Worm (Caenorhabditis elegans) whole organism, mixed stage, embryonic: Measurements from ENCODE around the gene F57E7.2.
"Not testable (repeated sequence)": the region's sequence is repeated elsewhere in the genome, so short reads cannot be mapped to it uniquely, and the experiment has no call there.

Experiments
- M03D4.4 ChIP-seq: sonication (generic microtip); optimal IDR thresholded peaks from 2 replicates; lab custom pipeline; 2017; ENCODE audit warnings: mild to moderate bottlenecking, missing genetic modification characterization, missing compliant biosample characterization
- bed-3 ChIP-seq: fragments of 200-800 bp; sonication (Bioruptor generic); optimal IDR thresholded peaks from 3 replicates; lab custom pipeline; 2018; ENCODE audit warnings: mild to moderate bottlenecking, missing genetic modification characterization, moderate library complexity, missing compliant biosample characterization
- blmp-1 ChIP-seq: fragments of 150-350 bp; optimal IDR thresholded peaks from 2 replicates; lab custom pipeline; 2014; ENCODE audit warnings: missing biosample characterization, missing genetic modification characterization
- ceh-39 ChIP-seq: fragments of 150-350 bp; optimal IDR thresholded peaks from 2 replicates; lab custom pipeline; 2014; ENCODE audit warnings: missing biosample characterization, missing genetic modification characterization
- ceh-43 ChIP-seq: fragments of 200-800 bp; sonication (Bioruptor generic); optimal IDR thresholded peaks from 2 replicates; lab custom pipeline; 2018; ENCODE audit warnings: mild to moderate bottlenecking, missing genetic modification characterization, moderate library complexity, missing compliant biosample characterization
- ceh-83 ChIP-seq: fragments of 200-800 bp; sonication (Bioruptor generic); optimal IDR thresholded peaks from 2 replicates; lab custom pipeline; 2018; ENCODE audit warnings: mild to moderate bottlenecking, missing genetic modification characterization, missing compliant biosample characterization
- ces-1 ChIP-seq: fragments of 150-350 bp; optimal IDR thresholded peaks from 2 replicates; lab custom pipeline; 2014; ENCODE audit warnings: missing biosample characterization, missing genetic modification reagents, missing genetic modification characterization
- cnd-1 ChIP-seq: fragments of 200-800 bp; sonication (Bioruptor generic); optimal IDR thresholded peaks from 2 replicates; lab custom pipeline; 2018; ENCODE audit warnings: mild to moderate bottlenecking, missing genetic modification characterization, missing compliant biosample characterization
- drap-1 ChIP-seq: fragments of 200-800 bp; sonication (Bioruptor generic); optimal IDR thresholded peaks from 3 replicates; lab custom pipeline; 2018; ENCODE audit warnings: mild to moderate bottlenecking, missing genetic modification characterization, missing compliant biosample characterization
- flh-1 ChIP-seq: fragments of 200-800 bp; sonication (Bioruptor generic); optimal IDR thresholded peaks from 2 replicates; lab custom pipeline; 2018; ENCODE audit warnings: mild to moderate bottlenecking, missing genetic modification characterization, moderate library complexity, missing compliant biosample characterization
- ham-2 ChIP-seq: fragments of 200-800 bp; sonication (Bioruptor generic); optimal IDR thresholded peaks from 2 replicates; lab custom pipeline; 2018; ENCODE audit warnings: mild to moderate bottlenecking, missing genetic modification characterization, missing compliant biosample characterization
- hlh-1 ChIP-seq: fragments of 150-350 bp; optimal IDR thresholded peaks from 2 replicates; lab custom pipeline; 2014; ENCODE audit warnings: missing biosample characterization, missing genetic modification reagents, missing genetic modification characterization
- lin-13 ChIP-seq: fragments of 150-350 bp; optimal IDR thresholded peaks from 2 replicates; lab custom pipeline; 2014; ENCODE audit warnings: missing biosample characterization, missing genetic modification characterization
- lin-32 ChIP-seq: fragments of 200-800 bp; sonication (Bioruptor generic); optimal IDR thresholded peaks from 2 replicates; lab custom pipeline; 2018; ENCODE audit warnings: mild to moderate bottlenecking, missing genetic modification characterization, missing compliant biosample characterization
- lsy-2 ChIP-seq: fragments of 150-350 bp; optimal IDR thresholded peaks from 2 replicates; lab custom pipeline; 2014; ENCODE audit warnings: missing biosample characterization, missing genetic modification characterization
- mab-5 ChIP-seq: fragments of 150-350 bp; optimal IDR thresholded peaks from 2 replicates; lab custom pipeline; 2014; ENCODE audit warnings: missing biosample characterization, missing genetic modification characterization
- mep-1 ChIP-seq: fragments of 150-350 bp; optimal IDR thresholded peaks from 2 replicates; lab custom pipeline; 2017; ENCODE audit warnings: missing biosample characterization, missing genetic modification reagents, missing genetic modification characterization, inconsistent platforms
- mls-2 ChIP-seq: sonication (generic microtip); optimal IDR thresholded peaks from 2 replicates; lab custom pipeline; 2016; ENCODE audit warnings: mild to moderate bottlenecking, missing genetic modification characterization, moderate library complexity, missing compliant biosample characterization
- nhr-2 ChIP-seq: fragments of 150-350 bp; optimal IDR thresholded peaks from 2 replicates; lab custom pipeline; 2014; ENCODE audit warnings: missing biosample characterization, missing genetic modification characterization
- nhr-237 ChIP-seq: fragments of 150-350 bp; optimal IDR thresholded peaks from 2 replicates; lab custom pipeline; 2014; ENCODE audit warnings: missing biosample characterization, missing genetic modification characterization
- nhr-28 ChIP-seq: fragments of 150-350 bp; optimal IDR thresholded peaks from 2 replicates; lab custom pipeline; 2014; ENCODE audit warnings: missing biosample characterization, missing genetic modification characterization
- nhr-76 ChIP-seq: sonication (generic microtip); optimal IDR thresholded peaks from 2 replicates; lab custom pipeline; 2017; ENCODE audit warnings: missing biosample characterization, missing genetic modification characterization
- sem-2 ChIP-seq: fragments of 200-800 bp; sonication (Bioruptor generic); optimal IDR thresholded peaks from 2 replicates; lab custom pipeline; 2018; ENCODE audit warnings: mild to moderate bottlenecking, missing genetic modification characterization, missing compliant biosample characterization
- snpc-4 ChIP-seq: fragments of 150-350 bp; optimal IDR thresholded peaks from 2 replicates; lab custom pipeline; 2014; ENCODE audit warnings: missing biosample characterization, missing genetic modification characterization
- sptf-1 ChIP-seq: sonication (generic microtip); optimal IDR thresholded peaks from 2 replicates; lab custom pipeline; 2017; ENCODE audit warnings: mild to moderate bottlenecking, missing genetic modification characterization, moderate library complexity, missing compliant biosample characterization
- tbx-8 ChIP-seq: fragments of 200-800 bp; sonication (Bioruptor generic); optimal IDR thresholded peaks from 2 replicates; lab custom pipeline; 2018; ENCODE audit warnings: mild to moderate bottlenecking, missing genetic modification characterization, moderate library complexity, missing compliant biosample characterization
- unc-39 ChIP-seq: fragments of 150-350 bp; optimal IDR thresholded peaks from 2 replicates; lab custom pipeline; 2014; ENCODE audit warnings: missing biosample characterization, missing genetic modification characterization
- unc-62 ChIP-seq: fragments of 150-350 bp; optimal IDR thresholded peaks from 2 replicates; lab custom pipeline; 2014; ENCODE audit warnings: missing biosample characterization, missing genetic modification reagents, missing genetic modification characterization
- zip-8 ChIP-seq: fragments of 150-350 bp; optimal IDR thresholded peaks from 2 replicates; lab custom pipeline; 2014; ENCODE audit warnings: missing biosample characterization, missing genetic modification characterization
- ztf-11 ChIP-seq: fragments of 150-350 bp; optimal IDR thresholded peaks from 2 replicates; lab custom pipeline; 2014; ENCODE audit warnings: missing biosample characterization, missing genetic modification characterization

Gene F57E7.2

DNA sequence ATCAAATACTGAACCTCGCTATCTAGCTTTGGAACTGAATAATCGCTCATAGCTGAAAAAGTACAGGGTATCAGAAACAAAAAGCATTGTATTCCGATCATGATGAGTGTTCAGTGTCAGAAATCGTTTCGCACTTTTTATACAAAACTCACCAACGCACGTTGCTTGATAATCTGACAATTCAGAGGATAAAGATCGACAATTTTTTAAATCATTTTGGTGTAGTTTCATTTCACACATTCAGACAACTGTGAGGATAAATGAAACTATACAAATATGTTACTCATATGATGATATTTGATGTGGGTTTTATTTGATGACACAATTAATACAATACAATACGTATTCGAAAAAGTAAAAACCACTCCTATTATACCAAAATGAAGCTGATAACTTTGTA is at the start of gene F57E7.2:
TSS of gene F57E7.2 (minus strand) at position 101 of the 400 bp plus-strand sequence.
- no peak for TF ChIP-seq ceh-83
- no peak for TF ChIP-seq bed-3

- no peak for TF ChIP-seq lsy-2 (tag; lab: Kevin White, UChicago)
- no peak for TF ChIP-seq M03D4.4 (tag; lab: Kevin White, UChicago)
- no peak for TF ChIP-seq sem-2 (GFP tag; lab: Kevin White, UChicago)
- no peak for TF ChIP-seq snpc-4 (tag; lab: Kevin White, UChicago)
Observed at ce11 chrV:16527796-16528195, 44.9 kb upstream of the F57E7.2 start, which contains the start of gene F36D3.16. Gene F36D3.16 (plus strand): TSS chrV:16528096.

DNA sequence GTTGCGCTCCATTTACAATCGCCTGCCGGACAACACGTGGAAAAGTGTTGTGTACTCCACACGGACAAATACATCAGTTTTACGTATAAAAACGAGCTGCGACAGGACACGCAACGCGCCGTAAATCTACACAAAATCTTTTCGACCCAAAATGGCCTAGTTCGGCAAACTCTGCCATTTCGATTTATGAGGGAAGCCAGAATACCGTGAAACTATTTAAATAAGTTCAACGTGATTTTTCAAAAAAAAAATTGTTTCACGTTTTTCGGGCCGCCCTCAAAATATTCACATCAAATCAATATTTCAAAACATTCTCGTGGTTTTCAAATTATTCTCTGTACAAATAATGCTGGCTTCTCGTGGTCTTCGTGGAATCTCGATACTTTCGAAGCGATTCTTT is 43.9 kb upstream of the F57E7.2 start, which contains the start of gene F36D3.8:
TSS of gene F36D3.8 (plus strand) at position 301 of the 400 bp plus-strand sequence.
- no peak for TF ChIP-seq sptf-1 (tag; lab: Kevin White, UChicago)
- no peak for TF ChIP-seq tbx-8 (GFP tag; lab: Kevin White, UChicago)
- no peak for TF ChIP-seq ceh-83
- TF ChIP-seq mls-2 = no peak
- no peak for TF ChIP-seq nhr-237
- TF ChIP-seq lsy-2 (tag; lab: Kevin White, UChicago) = no peak
- TF ChIP-seq zip-8 = no peak
- no peak for TF ChIP-seq blmp-1 (tag; lab: Kevin White, UChicago)
- no peak for TF ChIP-seq nhr-28
- TF ChIP-seq bed-3 = no peak

DNA sequence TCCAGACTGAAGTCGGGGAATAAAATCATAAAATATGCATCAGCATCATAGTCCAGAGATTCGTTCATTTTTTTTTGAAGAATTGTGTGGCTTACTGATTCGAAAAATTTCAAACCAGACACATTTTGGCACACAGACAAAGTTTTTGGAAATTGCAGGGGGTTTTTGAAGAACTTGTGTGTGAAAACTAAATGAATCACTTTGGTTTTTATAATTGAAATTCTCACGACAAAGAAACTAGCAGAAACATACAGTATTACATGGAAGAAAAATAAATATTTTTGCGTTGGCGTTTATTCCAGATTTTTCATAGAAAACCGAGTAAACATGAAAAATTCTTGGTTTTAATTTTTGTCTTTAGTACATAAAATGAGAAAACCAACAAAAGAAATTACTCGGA is 39.3 kb upstream of the F57E7.2 start, which contains the start of gene srw-34:
TSS of gene srw-34 (minus strand) at position 101 of the 400 bp plus-strand sequence.
- no peak for TF ChIP-seq snpc-4 (tag; lab: Kevin White, UChicago)
- no peak for TF ChIP-seq tbx-8 (GFP tag; lab: Kevin White, UChicago)
- no peak for TF ChIP-seq sem-2 (GFP tag; lab: Kevin White, UChicago)
- TF ChIP-seq bed-3 = no peak
- TF ChIP-seq ces-1 = no peak
- TF ChIP-seq mab-5 (tag; lab: Kevin White, UChicago) = no peak
- no peak for TF ChIP-seq drap-1 (GFP tag; lab: Kevin White, UChicago)
- TF ChIP-seq ceh-39 (tag; lab: Kevin White, UChicago) = no peak

ce11 chrV:16517619-16518018 is 34.7 kb upstream of the F57E7.2 start, which contains the start of gene F36D3.4:
Gene F36D3.4 (minus strand): TSS chrV:16517719.
- TF ChIP-seq lin-32 = no peak

DNA sequence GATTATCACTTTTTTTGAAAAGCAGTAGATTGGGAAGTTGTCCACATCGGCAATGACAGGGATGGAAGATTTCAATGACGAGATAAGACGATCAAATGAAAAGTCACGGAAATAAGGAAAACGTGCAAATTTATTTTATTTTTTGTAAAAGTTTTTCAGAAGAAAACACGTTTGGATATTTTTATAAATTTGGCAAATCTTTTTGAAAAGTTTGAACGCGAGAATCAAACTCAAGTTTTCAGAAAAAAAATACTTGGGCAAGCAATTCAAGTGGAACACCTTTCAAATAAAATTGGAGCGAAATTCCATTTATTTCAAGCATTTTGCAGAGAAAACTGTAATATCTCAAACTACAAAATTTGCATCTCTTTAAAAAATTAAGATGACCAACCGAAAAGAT is 32.2 kb upstream of the F57E7.2 start, which contains the start of gene F36D3.5:
TSS of gene F36D3.5 (minus strand) at position 101 of the 400 bp plus-strand sequence.
- TF ChIP-seq blmp-1, mab-5, ceh-39 (tag; lab: Kevin White, UChicago): not testable (repeated sequence)

DNA sequence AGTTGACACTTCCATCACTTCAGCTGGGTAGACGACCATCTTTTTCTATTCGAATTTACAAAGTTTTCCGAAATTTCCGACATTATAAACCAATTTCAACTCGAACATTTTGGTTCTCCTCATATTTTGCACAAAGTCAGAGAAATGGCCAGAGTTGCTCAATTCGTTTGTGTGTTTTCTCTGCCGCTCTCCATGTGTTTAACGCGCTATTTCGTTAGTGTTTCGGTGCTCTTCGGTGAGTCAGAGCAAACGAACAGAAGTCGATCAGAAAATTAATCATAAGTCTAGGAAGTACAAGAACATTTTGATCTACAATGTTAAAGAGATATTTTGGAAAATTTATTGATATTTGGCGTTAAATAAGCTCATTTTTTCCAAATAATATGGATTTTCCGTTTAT is 25.7 kb upstream of the F57E7.2 start, which contains the start of gene srr-3:
TSS of gene srr-3 (minus strand) at position 101 of the 400 bp plus-strand sequence.
- TF ChIP-seq nhr-28 (no peak), drap-1 (GFP tag; lab: Kevin White, UChicago) (no peak), ztf-11 (tag; lab: Kevin White, UChicago) (no peak), nhr-2 (tag; lab: Kevin White, UChicago) (no peak), mab-5 (tag; lab: Kevin White, UChicago) (no peak), ces-1 (no peak), lin-32 (no peak), sem-2 (GFP tag; lab: Kevin White, UChicago) (no peak), sptf-1 (tag; lab: Kevin White, UChicago) (no peak), hlh-1 (no peak), zip-8 (no peak), ceh-43 (no peak), snpc-4 (tag; lab: Kevin White, UChicago) (no peak), ham-2 (no peak), tbx-8 (GFP tag; lab: Kevin White, UChicago) (no peak), bed-3 (no peak), mep-1 (tag; lab: Kevin White, UChicago) (no peak), cnd-1 (tag; lab: Kevin White, UChicago) (no peak)

- TF ChIP-seq mab-5 (tag; lab: Kevin White, UChicago) = no peak
- TF ChIP-seq cnd-1 (tag; lab: Kevin White, UChicago) = no peak
- TF ChIP-seq flh-1 (GFP tag; lab: Kevin White, UChicago) = no peak
- no peak for TF ChIP-seq zip-8
- TF ChIP-seq lin-13 (tag; lab: Kevin White, UChicago) = no peak
- TF ChIP-seq lin-32 = no peak
- no peak for TF ChIP-seq nhr-76 (tag; lab: Kevin White, UChicago)
- no peak for TF ChIP-seq mls-2
- no peak for TF ChIP-seq blmp-1 (tag; lab: Kevin White, UChicago)
- TF ChIP-seq ces-1 = no peak
- TF ChIP-seq unc-39 = no peak
- no peak for TF ChIP-seq mep-1 (tag; lab: Kevin White, UChicago)
- TF ChIP-seq unc-62 = no peak
- TF ChIP-seq ceh-83 = no peak
- TF ChIP-seq sptf-1 (tag; lab: Kevin White, UChicago) = no peak
Observed at ce11 chrV:16506650-16507049, 23.7 kb upstream of the F57E7.2 start.
